Worm (Caenorhabditis elegans) whole organism, L4 larva: ENCODE measurements around the gene C03A3.9.

Experiments
- Y48G9A.11 ChIP-seq: fragments of 200-800 bp; sonication (Bioruptor generic); IDR thresholded peaks from 2 replicates; pipeline ENCODE4 v1.3.6; 2022; ENCODE audit warnings: missing genetic modification reagents, missing genetic modification characterization, missing compliant biosample characterization
- ZK546.5 ChIP-seq, 2 experiments: sonication (generic microtip); optimal IDR thresholded peaks; 2 replicates each; lab custom pipeline; 2017; ENCODE audit warnings: missing biosample characterization in 2 of 2, missing genetic modification characterization in 2 of 2
- aly-2 ChIP-seq: sonication (generic microtip); optimal IDR thresholded peaks from 2 replicates; lab custom pipeline; 2018; ENCODE audit warnings: missing biosample characterization, missing genetic modification characterization
- ama-1 ChIP-seq: fragments of 150-350 bp; optimal IDR thresholded peaks from 2 replicates; lab custom pipeline; 2014; ENCODE audit warnings: inconsistent platforms, mixed read lengths
- ceh-82 ChIP-seq: sonication (generic microtip); optimal IDR thresholded peaks from 2 replicates; lab custom pipeline; 2017; ENCODE audit warnings: missing biosample characterization, missing genetic modification characterization
- dmd-8 ChIP-seq: fragments of 200-800 bp; sonication (Bioruptor generic); IDR thresholded peaks from 2 replicates; pipeline ENCODE4 v1.3.6; 2022; ENCODE audit warnings: missing genetic modification characterization, missing compliant biosample characterization
- lin-39 ChIP-seq: fragments of 150-350 bp; optimal IDR thresholded peaks from 2 replicates; lab custom pipeline; 2014; ENCODE audit warnings: missing biosample characterization, missing genetic modification reagents, missing genetic modification characterization
- nhr-11 ChIP-seq: fragments of 150-350 bp; optimal IDR thresholded peaks from 2 replicates; lab custom pipeline; 2014; ENCODE audit warnings: missing biosample characterization, missing genetic modification characterization
- nhr-76 ChIP-seq: fragments of 150-350 bp; optimal IDR thresholded peaks from 2 replicates; lab custom pipeline; 2014; ENCODE audit warnings: missing biosample characterization, missing genetic modification characterization
- nhr-77 ChIP-seq: fragments of 150-350 bp; optimal IDR thresholded peaks from 2 replicates; lab custom pipeline; 2014; ENCODE audit warnings: missing biosample characterization, missing genetic modification characterization
- zag-1 ChIP-seq: fragments of 150-350 bp; optimal IDR thresholded peaks from 2 replicates; lab custom pipeline; 2014; ENCODE audit warnings: missing biosample characterization, missing genetic modification characterization

ce11 chrX:11264715-11265114 is 2.1 kb upstream of the C03A3.9 start:
- TF ChIP-seq nhr-11 (tag; lab: Kevin White, UChicago): no peak
- no peak for TF ChIP-seq Y48G9A.11 (GFP tag; lab: Robert Waterston, UW)
- TF ChIP-seq aly-2: no peak
- no peak for TF ChIP-seq dmd-8 (GFP tag; lab: Robert Waterston, UW)
- TF ChIP-seq zag-1 (tag; lab: Kevin White, UChicago): no peak
- TF ChIP-seq lin-39 (tag; lab: Kevin White, UChicago): no peak
- TF ChIP-seq nhr-76 (tag; lab: Kevin White, UChicago): no peak
- TF ChIP-seq nhr-77 (tag; lab: Kevin White, UChicago): peak; percentile 27
- TF ChIP-seq ZK546.5 (tag; optimal IDR thresholded peaks at IDR 0.05; lab: Kevin White, UChicago): no peak
- no peak for TF ChIP-seq ceh-82 (tag; lab: Kevin White, UChicago)
- no peak for TF ChIP-seq ama-1 (lab: Kevin White, UChicago)
